Worm (Caenorhabditis elegans) whole organism, young adult: ENCODE measurements around the gene clec-163.

Experiments
- B0019.2 ChIP-seq: fragments of 200-800 bp; sonication (Bioruptor generic); conservative IDR thresholded peaks from 2 replicates; pipeline ENCODE4 v1.3.6; 2022; ENCODE audit warnings: missing genetic modification reagents, missing genetic modification characterization, missing compliant biosample characterization
- C17E4.6 ChIP-seq: fragments of 200-800 bp; sonication (Bioruptor generic); IDR thresholded peaks from 2 replicates; pipeline ENCODE4 v1.3.6; 2022; ENCODE audit warnings: missing genetic modification reagents, missing genetic modification characterization, missing compliant biosample characterization
- F33H1.4 ChIP-seq: fragments of 200-800 bp; sonication (Bioruptor generic); IDR thresholded peaks from 2 replicates; pipeline ENCODE4 v1.3.6; 2022; ENCODE audit warnings: missing genetic modification reagents, missing genetic modification characterization, missing compliant biosample characterization
- F37B4.10 ChIP-seq: fragments of 200-800 bp; sonication (Bioruptor generic); IDR thresholded peaks from 2 replicates; pipeline ENCODE4 v1.3.6; 2022; ENCODE audit warnings: missing genetic modification characterization, missing compliant biosample characterization
- F39B2.1 ChIP-seq: fragments of 200-800 bp; sonication (Bioruptor generic); IDR thresholded peaks from 2 replicates; pipeline ENCODE4 v1.3.6; 2022; ENCODE audit warnings: missing genetic modification reagents, missing genetic modification characterization, missing compliant biosample characterization
- F49E8.2 ChIP-seq: sonication (generic microtip); optimal IDR thresholded peaks from 3 replicates; lab custom pipeline; 2017; ENCODE audit warnings: missing genetic modification characterization, mild to moderate bottlenecking, missing compliant biosample characterization, antibody characterized with exemption, moderate library complexity; ENCODE audit not compliant: insufficient read depth
- F57A8.1 ChIP-seq: fragments of 200-800 bp; sonication (Bioruptor generic); optimal IDR thresholded peaks from 2 replicates; lab custom pipeline; 2018; ENCODE audit warnings: mild to moderate bottlenecking, missing genetic modification characterization, moderate library complexity, missing compliant biosample characterization
- T07F8.4 ChIP-seq: sonication (generic microtip); optimal IDR thresholded peaks from 2 replicates; lab custom pipeline; 2016; ENCODE audit warnings: mild to moderate bottlenecking, missing genetic modification characterization, moderate library complexity, missing compliant biosample characterization
- T26A5.8 ChIP-seq: sonication (generic microtip); optimal IDR thresholded peaks from 2 replicates; lab custom pipeline; 2016; ENCODE audit warnings: missing genetic modification characterization, missing compliant biosample characterization
- Y53G8AR.9 ChIP-seq: fragments of 200-800 bp; sonication (Bioruptor generic); conservative IDR thresholded peaks from 2 replicates; pipeline ENCODE4 v1.3.6; 2022; ENCODE audit warnings: missing genetic modification reagents, missing genetic modification characterization, missing compliant biosample characterization
- Y95B8A.8 ChIP-seq: fragments of 200-800 bp; sonication (Bioruptor generic); IDR thresholded peaks from 2 replicates; pipeline ENCODE4 v1.3.6; 2022; ENCODE audit warnings: missing genetic modification reagents, missing genetic modification characterization, missing compliant biosample characterization
- aptf-3 ChIP-seq: fragments of 200-800 bp; sonication (Bioruptor generic); IDR thresholded peaks from 2 replicates; pipeline ENCODE4 v1.3.6; 2022; ENCODE audit warnings: missing genetic modification characterization, missing compliant biosample characterization
- atf-7 ChIP-seq: sonication (generic microtip); optimal IDR thresholded peaks from 2 replicates; lab custom pipeline; 2017; ENCODE audit warnings: mild to moderate bottlenecking, missing genetic modification characterization, missing compliant biosample characterization
- attf-5 ChIP-seq: fragments of 200-800 bp; sonication (Bioruptor generic); optimal IDR thresholded peaks from 2 replicates; lab custom pipeline; 2018; ENCODE audit warnings: mild to moderate bottlenecking, missing genetic modification characterization, missing compliant biosample characterization
- bed-2 ChIP-seq: fragments of 200-800 bp; sonication (Bioruptor generic); IDR thresholded peaks from 2 replicates; pipeline ENCODE4 v1.3.6; 2022; ENCODE audit warnings: missing genetic modification reagents, missing genetic modification characterization, missing compliant biosample characterization
- cebp-1 ChIP-seq, 2 experiments: fragments of 200-800 bp in 1 of 2; sonication (Bioruptor generic) in 1 of 2; sonication (generic microtip) in 1 of 2; IDR thresholded peaks in 1 of 2; optimal IDR thresholded peaks in 1 of 2; 2 replicates each; pipeline versions ENCODE4 v1.3.6 to Lab custom; 2017 to 2022; ENCODE audit warnings: missing compliant biosample characterization in 2 of 2, missing genetic modification characterization in 2 of 2, mild to moderate bottlenecking in 1 of 2, missing genetic modification reagents in 1 of 2, moderate library complexity in 1 of 2
- ceh-27 ChIP-seq: fragments of 200-800 bp; sonication (Bioruptor generic); optimal IDR thresholded peaks from 2 replicates; lab custom pipeline; 2018; ENCODE audit warnings: mild to moderate bottlenecking, missing genetic modification characterization, moderate library complexity, missing compliant biosample characterization
- chd-7 ChIP-seq: sonication (generic microtip); optimal IDR thresholded peaks from 2 replicates; lab custom pipeline; 2016; ENCODE audit warnings: mild to moderate bottlenecking, missing genetic modification characterization, moderate library complexity, missing compliant biosample characterization
- egl-44 ChIP-seq: fragments of 200-800 bp; sonication (Bioruptor generic); IDR thresholded peaks from 2 replicates; pipeline ENCODE4 v1.3.6; 2022; ENCODE audit warnings: missing genetic modification reagents, missing genetic modification characterization, missing compliant biosample characterization
- egrh-3 ChIP-seq: fragments of 200-800 bp; sonication (Bioruptor generic); IDR thresholded peaks from 2 replicates; pipeline ENCODE4 v1.3.6; 2022; ENCODE audit warnings: missing genetic modification reagents, missing genetic modification characterization, missing compliant biosample characterization
- ekl-4 ChIP-seq: fragments of 200-800 bp; sonication (Bioruptor generic); IDR thresholded peaks from 2 replicates; pipeline ENCODE4 v1.3.6; 2022; ENCODE audit warnings: missing genetic modification reagents, missing genetic modification characterization, missing compliant biosample characterization
- hlh-12 ChIP-seq: sonication (generic microtip); optimal IDR thresholded peaks from 2 replicates; lab custom pipeline; 2016; ENCODE audit warnings: missing genetic modification characterization, missing compliant biosample characterization
- hmg-1.2 ChIP-seq: fragments of 200-800 bp; sonication (Bioruptor generic); IDR thresholded peaks from 2 replicates; pipeline ENCODE4 v1.3.6; 2022; ENCODE audit warnings: missing genetic modification reagents, missing genetic modification characterization, missing compliant biosample characterization
- hsf-1 ChIP-seq: fragments of 200-800 bp; sonication (Bioruptor generic); IDR thresholded peaks from 2 replicates; pipeline ENCODE4 v1.3.6; 2022; ENCODE audit warnings: missing genetic modification reagents, missing genetic modification characterization, missing compliant biosample characterization
- let-607 ChIP-seq, 2 experiments: fragments of 200-800 bp in 1 of 2; sonication (Bioruptor generic) in 1 of 2; sonication (generic microtip) in 1 of 2; optimal IDR thresholded peaks; 2 replicates each; lab custom pipeline; 2016 to 2018; ENCODE audit warnings: mild to moderate bottlenecking in 2 of 2, missing compliant biosample characterization in 2 of 2, missing genetic modification characterization in 2 of 2, moderate library complexity in 2 of 2, missing genotype in 1 of 2
- lin-54 ChIP-seq: fragments of 200-800 bp; sonication (Bioruptor generic); optimal IDR thresholded peaks from 2 replicates; lab custom pipeline; 2018; ENCODE audit warnings: mild to moderate bottlenecking, missing genetic modification characterization, missing compliant biosample characterization
- lsy-27 ChIP-seq: sonication (generic microtip); optimal IDR thresholded peaks from 2 replicates; lab custom pipeline; 2017; ENCODE audit warnings: missing genetic modification characterization, mild to moderate bottlenecking, missing compliant biosample characterization, antibody characterized with exemption, missing genotype, borderline replicate concordance; ENCODE audit not compliant: insufficient read depth
- madf-10 ChIP-seq: sonication (generic microtip); optimal IDR thresholded peaks from 2 replicates; lab custom pipeline; 2016; ENCODE audit warnings: mild to moderate bottlenecking, missing genetic modification characterization, missing compliant biosample characterization
- madf-3 ChIP-seq: fragments of 200-800 bp; sonication (Bioruptor generic); IDR thresholded peaks from 2 replicates; pipeline ENCODE4 v1.3.6; 2022; ENCODE audit warnings: missing genetic modification reagents, missing genetic modification characterization, missing compliant biosample characterization
- madf-6 ChIP-seq: fragments of 200-800 bp; sonication (Bioruptor generic); IDR thresholded peaks from 2 replicates; pipeline ENCODE4 v1.3.6; 2022; ENCODE audit warnings: missing genetic modification reagents, missing genetic modification characterization, missing compliant biosample characterization
- mcd-1 ChIP-seq: fragments of 200-800 bp; sonication (Bioruptor generic); IDR thresholded peaks from 2 replicates; pipeline ENCODE4 v1.3.6; 2022; ENCODE audit warnings: missing genetic modification reagents, missing genetic modification characterization, missing compliant biosample characterization
- mel-28 ChIP-seq: sonication (generic microtip); optimal IDR thresholded peaks from 2 replicates; lab custom pipeline; 2016; ENCODE audit warnings: borderline replicate concordance, mild to moderate bottlenecking, missing genetic modification characterization, missing compliant biosample characterization
- mxl-1 ChIP-seq: sonication (generic microtip); optimal IDR thresholded peaks from 2 replicates; lab custom pipeline; 2016; ENCODE audit warnings: missing genetic modification characterization, missing compliant biosample characterization
- nfya-2 ChIP-seq: fragments of 200-800 bp; sonication (Bioruptor generic); IDR thresholded peaks from 2 replicates; pipeline ENCODE4 v1.3.6; 2022; ENCODE audit warnings: missing genetic modification reagents, missing genetic modification characterization, missing compliant biosample characterization
- nhr-179 ChIP-seq: sonication (generic microtip); optimal IDR thresholded peaks from 2 replicates; lab custom pipeline; 2016; ENCODE audit warnings: mild to moderate bottlenecking, missing genetic modification characterization, missing compliant biosample characterization
- nhr-80 ChIP-seq: sonication (generic microtip); optimal IDR thresholded peaks from 2 replicates; lab custom pipeline; 2016; ENCODE audit warnings: missing genetic modification characterization, missing compliant biosample characterization
- nhr-90 ChIP-seq: sonication (generic microtip); optimal IDR thresholded peaks from 2 replicates; lab custom pipeline; 2016; ENCODE audit warnings: missing genotype, mild to moderate bottlenecking, missing genetic modification characterization, missing compliant biosample characterization
- repo-1 ChIP-seq: sonication (generic microtip); optimal IDR thresholded peaks from 2 replicates; lab custom pipeline; 2017; ENCODE audit warnings: mild to moderate bottlenecking, missing genetic modification characterization, missing compliant biosample characterization
- snpc-1.1 ChIP-seq: sonication (generic microtip); optimal IDR thresholded peaks from 2 replicates; lab custom pipeline; 2017; ENCODE audit warnings: missing genetic modification characterization, mild to moderate bottlenecking, missing compliant biosample characterization, antibody characterized with exemption, moderate library complexity, missing genotype, missing genetic modification reagents; ENCODE audit not compliant: insufficient read depth
- somi-1 ChIP-seq: fragments of 200-800 bp; sonication (Bioruptor generic); optimal IDR thresholded peaks from 2 replicates; lab custom pipeline; 2018; ENCODE audit warnings: mild to moderate bottlenecking, missing genetic modification characterization, missing compliant biosample characterization
- tbx-9 ChIP-seq: sonication (generic microtip); optimal IDR thresholded peaks from 2 replicates; lab custom pipeline; 2016; ENCODE audit warnings: borderline replicate concordance, missing genetic modification characterization, inconsistent platforms, missing compliant biosample characterization
- tlf-1 ChIP-seq: fragments of 200-800 bp; sonication (Bioruptor generic); optimal IDR thresholded peaks from 2 replicates; lab custom pipeline; 2018; ENCODE audit warnings: mild to moderate bottlenecking, missing genetic modification characterization, missing compliant biosample characterization
- unc-130 ChIP-seq: sonication (generic microtip); optimal IDR thresholded peaks from 2 replicates; lab custom pipeline; 2016; ENCODE audit warnings: missing genetic modification reagents, missing genetic modification characterization, missing compliant biosample characterization
- xnd-1 ChIP-seq: sonication (generic microtip); optimal IDR thresholded peaks from 2 replicates; lab custom pipeline; 2016; ENCODE audit warnings: missing genotype, missing genetic modification reagents, missing genetic modification characterization, missing compliant biosample characterization
- ztf-22 ChIP-seq: fragments of 200-800 bp; sonication (Bioruptor generic); optimal IDR thresholded peaks from 2 replicates; lab custom pipeline; 2018; ENCODE audit warnings: mild to moderate bottlenecking, missing genetic modification characterization, moderate library complexity, missing compliant biosample characterization
- ztf-6 ChIP-seq: fragments of 200-800 bp; sonication (Bioruptor generic); IDR thresholded peaks from 2 replicates; pipeline ENCODE4 v1.3.6; 2022; ENCODE audit warnings: missing genetic modification reagents, missing genetic modification characterization, missing compliant biosample characterization

clec-163 gene

DNA sequence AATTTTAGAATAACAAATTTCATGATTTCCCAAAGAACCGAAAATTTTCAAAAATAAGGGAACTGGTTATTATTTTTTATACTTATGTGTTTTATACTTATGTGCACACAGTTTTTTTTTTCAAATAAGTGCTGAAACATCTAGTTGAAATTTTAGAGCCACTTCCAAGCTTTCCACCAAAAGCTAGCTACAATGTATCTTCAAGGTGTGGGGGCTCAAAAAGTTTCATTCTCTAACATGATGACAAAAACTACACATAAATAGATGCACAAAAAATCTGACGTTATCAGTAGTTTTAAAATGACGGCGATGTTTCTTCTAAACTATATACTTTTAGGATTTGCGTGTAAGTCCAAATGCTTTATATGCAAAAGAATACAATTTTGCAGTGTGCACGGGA is at the start of gene clec-163:
Gene clec-163 (plus strand): TSS at position 301 of the 400 bp plus-strand sequence.
- no peak for TF ChIP-seq egl-44
- no peak for TF ChIP-seq B0019.2 (GFP tag; lab: Robert Waterston, UW)
- no peak for TF ChIP-seq hsf-1 (GFP tag; lab: Robert Waterston, UW)
- TF ChIP-seq nhr-179 = no peak
- no peak for TF ChIP-seq F57A8.1 (GFP tag; lab: Kevin White, UChicago)
- TF ChIP-seq mxl-1 (tag; lab: Kevin White, UChicago) = no peak
- TF ChIP-seq aptf-3 (GFP tag; lab: Robert Waterston, UW) = no peak

DNA sequence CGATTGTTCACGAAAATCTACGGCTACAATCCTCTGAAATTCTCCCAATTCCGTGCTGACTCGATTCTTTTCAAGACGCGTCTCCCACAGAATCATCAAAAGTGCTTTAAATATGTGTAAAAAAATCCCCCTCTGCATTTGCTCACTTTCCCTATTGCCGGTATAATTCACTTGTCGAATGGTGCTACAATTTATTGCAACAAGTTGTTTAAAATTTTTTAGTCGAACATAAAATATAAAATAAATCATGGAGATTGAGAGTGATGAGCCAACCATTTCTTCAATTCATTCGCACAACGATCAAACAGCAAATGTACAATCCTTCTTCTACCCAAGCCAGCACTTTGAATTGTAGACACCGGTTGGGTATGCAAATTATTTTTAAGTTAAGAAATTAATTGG is 47.7 kb upstream of the clec-163 start:
- TF ChIP-seq nhr-90 (tag; lab: Kevin White, UChicago) (peak; percentile 43), tlf-1 (peak; percentile 90), lsy-27 (tag; lab: Kevin White, UChicago) (no peak), unc-130 (GFP tag; lab: Kevin White, UChicago) (peak; percentile 85), repo-1 (peak; percentile 1), lin-54 (peak; percentile 76), F37B4.10 (GFP tag; lab: Robert Waterston, UW) (0 out of 2 replicates have a peak, but pooled peaks have one; percentile 11), mel-28 (no peak), madf-3 (peak; percentile 84), somi-1 (GFP tag; lab: Kevin White, UChicago) (no peak), cebp-1 (GFP tag; IDR thresholded peaks at IDR 0.05; lab: Robert Waterston, UW) (no peak), cebp-1 (tag; optimal IDR thresholded peaks at IDR 0.05; lab: Kevin White, UChicago) (peak; percentile 61), egrh-3 (0 out of 2 replicates have a peak, but pooled peaks have one; percentile 7), F39B2.1 (GFP tag; lab: Robert Waterston, UW) (peak; percentile 82), mcd-1 (GFP tag; lab: Robert Waterston, UW) (peak; percentile 37), T26A5.8 (tag; lab: Kevin White, UChicago) (peak; percentile 91), madf-10 (tag; lab: Kevin White, UChicago) (no peak), ekl-4 (peak; percentile 89), tbx-9 (tag; lab: Kevin White, UChicago) (peak; percentile 19), nhr-80 (no peak), T07F8.4 (tag; lab: Kevin White, UChicago) (peak; percentile 44), let-607 (tag; optimal IDR thresholded peaks at IDR 0.05; lab: Kevin White, UChicago) (no peak), F33H1.4 (GFP tag; lab: Robert Waterston, UW) (peak; percentile 51), mxl-1 (tag; lab: Kevin White, UChicago) (peak; percentile 33), C17E4.6 (peak; percentile 74), F49E8.2 (peak; percentile 93), nfya-2 (peak; percentile 45; the same call in 1 of the 2 replicates), ztf-6 (GFP tag; lab: Robert Waterston, UW) (no peak), attf-5 (GFP tag; lab: Kevin White, UChicago) (peak; percentile 53), bed-2 (GFP tag; lab: Robert Waterston, UW) (no peak), snpc-1.1 (tag; lab: Kevin White, UChicago) (peak; percentile 62), hmg-1.2 (GFP tag; lab: Robert Waterston, UW) (peak; percentile 39; the same call in 1 of the 2 replicates), ceh-27 (GFP tag; lab: Kevin White, UChicago) (peak; percentile 14), hlh-12 (tag; lab: Kevin White, UChicago) (peak; percentile 50), Y53G8AR.9 (GFP tag; lab: Robert Waterston, UW) (peak; percentile 94), madf-6 (peak; percentile 86), Y95B8A.8 (GFP tag; lab: Robert Waterston, UW) (peak; percentile 88), xnd-1 (tag; lab: Kevin White, UChicago) (peak; percentile 68), chd-7 (peak; percentile 61), atf-7 (tag; lab: Kevin White, UChicago) (peak; percentile 27), ztf-22 (GFP tag; lab: Kevin White, UChicago) (peak; percentile 25)
